Worm (Caenorhabditis elegans): Measurements from ENCODE around the gene fbxa-63.

ce11 chrIII:1289139-1289538, 45.8 kb downstream of the fbxa-63 start:
- TF ChIP-seq sptf-2 (GFP tag; optimal IDR thresholded peaks at IDR 0.05) = no peak
- no peak for TF ChIP-seq lir-1 (GFP tag; conservative IDR thresholded peaks at IDR 0.05)
- TF ChIP-seq die-1 (tag; optimal IDR thresholded peaks at IDR 0.05) = no peak
- TF ChIP-seq ceh-91 (GFP tag; IDR thresholded peaks at IDR 0.05) = no peak
- TF ChIP-seq ekl-4 (GFP tag; IDR thresholded peaks at IDR 0.05) = no peak
- TF ChIP-seq lsy-27 (tag; optimal IDR thresholded peaks at IDR 0.05; ENCODE audit: borderline replicate concordance, insufficient read depth) = no peak
- TF ChIP-seq ztf-3 (GFP tag; optimal IDR thresholded peaks at IDR 0.05) = no peak
- no peak for TF ChIP-seq nfya-1 (tag; optimal IDR thresholded peaks at IDR 0.05; ENCODE audit: borderline replicate concordance, insufficient read depth)
- no peak for TF ChIP-seq F57C9.4 (tag; optimal IDR thresholded peaks at IDR 0.05)
- TF ChIP-seq sdz-38 (tag; optimal IDR thresholded peaks at IDR 0.05) = no peak
- no peak for TF ChIP-seq him-1 (tag; optimal IDR thresholded peaks at IDR 0.05)
- no peak for TF ChIP-seq K11D2.4 (GFP tag; IDR thresholded peaks at IDR 0.05)

Measured in whole organism, young adult.